Worm (Caenorhabditis elegans) whole organism, late embryonic: ENCODE data around the gene F49C12.6.

Source experiments
- C08G9.2 ChIP-seq: sonication (generic microtip); optimal IDR thresholded peaks from 2 replicates; lab custom pipeline; 2016; ENCODE audit warnings: mild to moderate bottlenecking, missing genetic modification characterization, moderate library complexity, missing compliant biosample characterization
- ahr-1 ChIP-seq: sonication (generic microtip); optimal IDR thresholded peaks from 2 replicates; lab custom pipeline; 2016; ENCODE audit warnings: missing genetic modification characterization, missing compliant biosample characterization
- ama-1 ChIP-seq: fragments of 150-350 bp; optimal IDR thresholded peaks from 2 replicates; lab custom pipeline; 2014
- ceh-22 ChIP-seq: sonication (generic microtip); optimal IDR thresholded peaks from 2 replicates; lab custom pipeline; 2017; ENCODE audit warnings: missing biosample characterization, missing genetic modification characterization
- ceh-34 ChIP-seq: sonication (generic microtip); optimal IDR thresholded peaks from 2 replicates; lab custom pipeline; 2016; ENCODE audit warnings: mild to moderate bottlenecking, missing genetic modification characterization, missing compliant biosample characterization
- elt-4 ChIP-seq: sonication (generic microtip); optimal IDR thresholded peaks from 2 replicates; lab custom pipeline; 2016; ENCODE audit warnings: missing genetic modification characterization, missing compliant biosample characterization
- fkh-10 ChIP-seq: fragments of 150-350 bp; optimal IDR thresholded peaks from 2 replicates; lab custom pipeline; 2014; ENCODE audit warnings: missing biosample characterization, missing genetic modification reagents, missing genetic modification characterization
- npax-4 ChIP-seq: sonication (generic microtip); optimal IDR thresholded peaks from 2 replicates; lab custom pipeline; 2016; ENCODE audit warnings: missing genetic modification characterization, missing compliant biosample characterization
- pag-3 ChIP-seq: sonication (generic microtip); optimal IDR thresholded peaks from 2 replicates; lab custom pipeline; 2016; ENCODE audit warnings: missing compliant biosample characterization, missing genetic modification characterization, borderline replicate concordance
- pha-4 ChIP-seq: fragments of 150-350 bp; optimal IDR thresholded peaks from 2 replicates; lab custom pipeline; 2018; ENCODE audit warnings: missing biosample characterization, missing genetic modification reagents, missing genetic modification characterization
- pqm-1 ChIP-seq: sonication (generic microtip); optimal IDR thresholded peaks from 2 replicates; lab custom pipeline; 2016; ENCODE audit warnings: missing genetic modification characterization, missing compliant biosample characterization
- sdc-2 ChIP-seq: sonication (generic microtip); optimal IDR thresholded peaks from 2 replicates; lab custom pipeline; 2016; ENCODE audit warnings: missing genotype, missing genetic modification characterization, missing compliant biosample characterization
- tbx-7 ChIP-seq: sonication (generic microtip); optimal IDR thresholded peaks from 2 replicates; lab custom pipeline; 2016; ENCODE audit warnings: missing genotype, missing genetic modification characterization, missing compliant biosample characterization
- unc-86 ChIP-seq: sonication (generic microtip); optimal IDR thresholded peaks from 2 replicates; lab custom pipeline; 2016; ENCODE audit warnings: missing genetic modification characterization, missing compliant biosample characterization

- no peak for TF ChIP-seq pqm-1
- no peak for TF ChIP-seq fkh-10 (GFP tag; lab: Kevin White, UChicago)
- no peak for TF ChIP-seq npax-4 (tag; lab: Kevin White, UChicago)
- no peak for TF ChIP-seq elt-4 (tag; lab: Kevin White, UChicago)
- TF ChIP-seq ahr-1 (tag; lab: Kevin White, UChicago): no peak
- no peak for TF ChIP-seq ama-1 (lab: Kevin White, UChicago)
- TF ChIP-seq ceh-22: no peak
- TF ChIP-seq pag-3 (tag; lab: Kevin White, UChicago): no peak
- TF ChIP-seq C08G9.2: no peak
- no peak for TF ChIP-seq unc-86 (tag; lab: Kevin White, UChicago)
- TF ChIP-seq pha-4: no peak
- TF ChIP-seq ceh-34 (tag; lab: Kevin White, UChicago): no peak
- TF ChIP-seq tbx-7 (tag; lab: Kevin White, UChicago): no peak
- TF ChIP-seq sdc-2 (tag; lab: Kevin White, UChicago): no peak
Measured at ce11 chrIV:9323989-9324506, 15.2 kb upstream of the F49C12.6 start, which contains the start of the genes nspg-11 and F49C12.15.
